Worm (Caenorhabditis elegans): ENCODE results near the gene pvf-1.

ce11 chrIII:1832453-1832852 lies 8.3 kb upstream of the pvf-1 start:
- TF ChIP-seq nhr-25 (tag; optimal IDR thresholded peaks at IDR 0.05) (no peak), egl-27 (tag; optimal IDR thresholded peaks at IDR 0.05) (no peak), fkh-10 (GFP tag; optimal IDR thresholded peaks at IDR 0.05) (no peak), unc-62 (GFP tag; optimal IDR thresholded peaks at IDR 0.05) (no peak), elt-3 (tag; optimal IDR thresholded peaks at IDR 0.05) (no peak), nhr-11 (tag; optimal IDR thresholded peaks at IDR 0.05) (no peak), snpc-4 (tag; optimal IDR thresholded peaks at IDR 0.05) (no peak), nhr-12 (tag; optimal IDR thresholded peaks at IDR 0.05) (no peak), skn-1 (tag; optimal IDR thresholded peaks at IDR 0.05) (no peak)

Data from whole organism, L3 larva.